Worm (Caenorhabditis elegans) whole organism, early embryonic: ENCODE results near the gene dop-3.

Experiments
- F13C5.2 ChIP-seq: sonication (generic microtip); optimal IDR thresholded peaks from 2 replicates; lab custom pipeline; 2017; ENCODE audit warnings: mild to moderate bottlenecking, missing genetic modification characterization, inconsistent platforms, missing compliant biosample characterization
- aly-1 ChIP-seq: sonication (generic microtip); optimal IDR thresholded peaks from 2 replicates; lab custom pipeline; 2016; ENCODE audit warnings: missing genetic modification characterization, missing compliant biosample characterization
- ama-1 ChIP-seq: fragments of 150-350 bp; optimal IDR thresholded peaks from 2 replicates; lab custom pipeline; 2014
- ceh-36 ChIP-seq: sonication (generic microtip); optimal IDR thresholded peaks from 2 replicates; lab custom pipeline; 2016; ENCODE audit warnings: missing genetic modification characterization, inconsistent platforms, missing compliant biosample characterization
- flt-1 ChIP-seq: fragments of 200-800 bp; sonication (Bioruptor generic); IDR thresholded peaks from 2 replicates; pipeline ENCODE4 v1.3.6; 2022; ENCODE audit warnings: missing genetic modification characterization, missing compliant biosample characterization
- pes-1 ChIP-seq: fragments of 200-800 bp; sonication (Bioruptor generic); IDR thresholded peaks from 2 replicates; pipeline ENCODE4 v1.3.6; 2022; ENCODE audit warnings: missing genetic modification reagents, missing genetic modification characterization, missing compliant biosample characterization
- scrt-1 ChIP-seq: fragments of 200-800 bp; sonication (Bioruptor generic); IDR thresholded peaks from 2 replicates; pipeline ENCODE4 v1.3.6; 2022; ENCODE audit warnings: missing genetic modification characterization, missing compliant biosample characterization
- tra-4 ChIP-seq: sonication (generic microtip); optimal IDR thresholded peaks from 2 replicates; lab custom pipeline; 2017; ENCODE audit warnings: missing genetic modification characterization, missing compliant biosample characterization

ce11 chrX:6588495-6588894, 19.0 kb upstream of the dop-3 start, which contains the start of gene fbxl-4:
- no peak for TF ChIP-seq flt-1 (GFP tag; lab: Robert Waterston, UW)
- no peak for TF ChIP-seq ama-1 (lab: Kevin White, UChicago)
- TF ChIP-seq scrt-1 (GFP tag; lab: Robert Waterston, UW): no peak
- no peak for TF ChIP-seq pes-1 (GFP tag; lab: Robert Waterston, UW)
- TF ChIP-seq tra-4 (tag; lab: Kevin White, UChicago): no peak
- no peak for TF ChIP-seq F13C5.2
- TF ChIP-seq aly-1 (tag; lab: Kevin White, UChicago): no peak
- TF ChIP-seq ceh-36 (tag; lab: Kevin White, UChicago): no peak
